Fruit fly (Drosophila melanogaster) whole organism, wandering third instar larva: ENCODE results near the gene Elovl7.

Experiments
- Abd-B ChIP-seq: fragments of >200 bp; optimal IDR thresholded peaks from 2 replicates; lab custom pipeline; 2017; ENCODE audit warnings: missing biosample characterization, missing genetic modification characterization
- CG32264 ChIP-seq: fragments of 200-800 bp; sonication (Bioruptor generic); optimal IDR thresholded peaks from 2 replicates; lab custom pipeline; 2016; ENCODE audit warnings: missing biosample characterization, missing genetic modification characterization
- CG9705 ChIP-seq: fragments of 200-800 bp; sonication (Bioruptor generic); optimal IDR thresholded peaks from 2 replicates; lab custom pipeline; 2018; ENCODE audit warnings: missing biosample characterization, mild to moderate bottlenecking, missing genetic modification characterization
- CrebA ChIP-seq: fragments of 200-800 bp; sonication (Bioruptor generic); optimal IDR thresholded peaks from 2 replicates; lab custom pipeline; 2016; ENCODE audit warnings: missing biosample characterization, mild to moderate bottlenecking, missing genetic modification characterization, borderline replicate concordance
- Dfd ChIP-seq: fragments of >200 bp; optimal IDR thresholded peaks from 2 replicates; lab custom pipeline; 2017; ENCODE audit warnings: missing biosample characterization, missing genetic modification characterization
- Dif ChIP-seq: fragments of 200-275, 200-300 bp; sonication (Bioruptor generic); optimal IDR thresholded peaks from 2 replicates; lab custom pipeline; 2018; ENCODE audit warnings: missing biosample characterization, missing genetic modification characterization; ENCODE audit not compliant: partially characterized antibody
- GATAd ChIP-seq: sonication (Bioruptor generic); optimal IDR thresholded peaks from 2 replicates; lab custom pipeline; 2016; ENCODE audit warnings: missing biosample characterization, missing genetic modification characterization
- HLH106 ChIP-seq: fragments of 200-800 bp; optimal IDR thresholded peaks from 3 replicates; lab custom pipeline; 2019; ENCODE audit warnings: missing biosample characterization, mild to moderate bottlenecking, missing genetic modification characterization, moderate library complexity
- Hnf4 ChIP-seq: fragments of 200-800 bp; sonication (Bioruptor generic); optimal IDR thresholded peaks from 2 replicates; lab custom pipeline; 2016; ENCODE audit warnings: missing biosample characterization, mild to moderate bottlenecking, missing genetic modification characterization
- Hr78 ChIP-seq: fragments of >200 bp; optimal IDR thresholded peaks from 2 replicates; lab custom pipeline; 2017; ENCODE audit warnings: missing biosample characterization, missing genetic modification characterization
- Hr83 ChIP-seq: fragments of 200-300 bp; sonication (Bioruptor generic); optimal IDR thresholded peaks from 2 replicates; lab custom pipeline; 2016; ENCODE audit warnings: missing biosample characterization, mild to moderate bottlenecking, missing genetic modification characterization, moderate library complexity; ENCODE audit not compliant: poor library complexity, severe bottlenecking
- Jra ChIP-seq: sonication (Bioruptor generic); optimal IDR thresholded peaks from 2 replicates; lab custom pipeline; 2016; ENCODE audit warnings: missing biosample characterization, missing genetic modification characterization
- Mio ChIP-seq: sonication (Bioruptor generic); optimal IDR thresholded peaks from 2 replicates; lab custom pipeline; 2016; ENCODE audit warnings: missing biosample characterization, missing genetic modification characterization
- Myc ChIP-seq: fragments of >200 bp; optimal IDR thresholded peaks from 2 replicates; lab custom pipeline; 2017
- N ChIP-seq: fragments of >200 bp; optimal IDR thresholded peaks from 2 replicates; lab custom pipeline; 2018; ENCODE audit warnings: missing biosample characterization, missing external identifiers, missing genetic modification characterization
- OdsH ChIP-seq: fragments of 200-800 bp; sonication (Bioruptor generic); optimal IDR thresholded peaks from 2 replicates; lab custom pipeline; 2016; ENCODE audit warnings: missing biosample characterization, mild to moderate bottlenecking, missing genetic modification characterization
- Rel ChIP-seq, 2 experiments: fragments of 200-800 bp; sonication (Bioruptor generic) in 1 of 2; optimal IDR thresholded peaks; 2 replicates in 1 of 2; 3 replicates in 1 of 2; lab custom pipeline; 2016 to 2019; ENCODE audit warnings: mild to moderate bottlenecking in 2 of 2, missing biosample characterization in 2 of 2, missing genetic modification characterization in 2 of 2, moderate library complexity in 1 of 2
- Sp1 ChIP-seq: fragments of 200-800 bp; sonication (Bioruptor generic); optimal IDR thresholded peaks from 3 replicates; lab custom pipeline; 2019; ENCODE audit warnings: missing biosample characterization, mild to moderate bottlenecking, missing genetic modification characterization, moderate library complexity
- Vsx2 ChIP-seq: fragments of 200-300, 225-300 bp; sonication (Bioruptor generic); optimal IDR thresholded peaks from 2 replicates; lab custom pipeline; 2018; ENCODE audit warnings: missing biosample characterization, missing genetic modification characterization; ENCODE audit not compliant: partially characterized antibody
- br ChIP-seq: fragments of 200-800 bp; sonication (Bioruptor generic); optimal IDR thresholded peaks from 2 replicates; lab custom pipeline; 2016; ENCODE audit warnings: missing biosample characterization, missing genetic modification characterization
- brk ChIP-seq: fragments of 200-800 bp; sonication (Bioruptor generic); optimal IDR thresholded peaks from 2 replicates; lab custom pipeline; 2016; ENCODE audit warnings: missing biosample characterization, mild to moderate bottlenecking, missing genetic modification characterization
- dl ChIP-seq, 2 experiments: fragments of 175-275, 200-275 bp in 1 of 2; fragments of 200-275 bp in 1 of 2; sonication (Bioruptor generic); optimal IDR thresholded peaks; lab custom pipeline; 2018; ENCODE audit warnings: mild to moderate bottlenecking in 2 of 2, missing biosample characterization in 2 of 2, missing genetic modification characterization in 2 of 2, moderate library complexity in 2 of 2; ENCODE audit not compliant: partially characterized antibody in 2 of 2, insufficient read depth in 1 of 2
- dmrt93B ChIP-seq: fragments of 200-800 bp; sonication (Bioruptor generic); optimal IDR thresholded peaks from 2 replicates; lab custom pipeline; 2018; ENCODE audit warnings: missing biosample characterization, mild to moderate bottlenecking, missing genetic modification characterization
- dsf ChIP-seq: sonication (Bioruptor generic); optimal IDR thresholded peaks from 2 replicates; lab custom pipeline; 2016; ENCODE audit warnings: missing biosample characterization, missing genetic modification characterization, borderline replicate concordance
- ey ChIP-seq: fragments of 200-800 bp; sonication (Bioruptor generic); optimal IDR thresholded peaks from 2 replicates; lab custom pipeline; 2016; ENCODE audit warnings: missing biosample characterization, missing genetic modification characterization
- foxo ChIP-seq, 2 experiments: fragments of 200-800 bp; sonication (Bioruptor generic); optimal IDR thresholded peaks; 2 replicates in 1 of 2; 3 replicates in 1 of 2; lab custom pipeline; 2016 to 2017; ENCODE audit warnings: missing biosample characterization in 2 of 2, missing genetic modification characterization in 2 of 2
- fru ChIP-seq: fragments of 200-800 bp; sonication (Bioruptor generic); optimal IDR thresholded peaks from 3 replicates; lab custom pipeline; 2016; ENCODE audit warnings: missing biosample characterization, mild to moderate bottlenecking, missing genetic modification characterization
- h ChIP-seq: fragments of 200-800 bp; sonication (Bioruptor generic); optimal IDR thresholded peaks from 3 replicates; lab custom pipeline; 2016; ENCODE audit warnings: missing biosample characterization, mild to moderate bottlenecking, missing genetic modification characterization
- jim ChIP-seq: fragments of 175-275, 200-325 bp; sonication (Bioruptor generic); optimal IDR thresholded peaks from 2 replicates; lab custom pipeline; 2016; ENCODE audit warnings: missing biosample characterization, mild to moderate bottlenecking, missing genetic modification characterization
- lola ChIP-seq: fragments of >200 bp; optimal IDR thresholded peaks from 2 replicates; lab custom pipeline; 2017; ENCODE audit warnings: missing biosample characterization, missing genetic modification characterization
- pan ChIP-seq: fragments of >200 bp; optimal IDR thresholded peaks from 2 replicates; lab custom pipeline; 2017
- psq ChIP-seq: fragments of 200-800 bp; sonication (Bioruptor generic); optimal IDR thresholded peaks from 3 replicates; lab custom pipeline; 2017; ENCODE audit warnings: missing biosample characterization, mild to moderate bottlenecking, missing genetic modification characterization, moderate library complexity
- rgr ChIP-seq: fragments of 200-800 bp; sonication (Bioruptor generic); optimal IDR thresholded peaks from 3 replicates; lab custom pipeline; 2016; ENCODE audit warnings: missing biosample characterization, mild to moderate bottlenecking, missing genetic modification characterization
- sage ChIP-seq: fragments of 200-800 bp; sonication (Bioruptor generic); optimal IDR thresholded peaks from 2 replicates; lab custom pipeline; 2016; ENCODE audit warnings: missing biosample characterization, mild to moderate bottlenecking, missing genetic modification characterization
- sv ChIP-seq: fragments of 200-800 bp; sonication (Bioruptor generic); optimal IDR thresholded peaks from 3 replicates; lab custom pipeline; 2016; ENCODE audit warnings: missing biosample characterization, missing genetic modification characterization
- tai ChIP-seq: sonication (Bioruptor generic); optimal IDR thresholded peaks from 2 replicates; lab custom pipeline; 2016; ENCODE audit warnings: missing biosample characterization, missing genetic modification characterization
- usp ChIP-seq: fragments of >200 bp; optimal IDR thresholded peaks from 2 replicates; lab custom pipeline; 2017; ENCODE audit warnings: missing biosample characterization, missing genetic modification characterization
- woc ChIP-seq: sonication (Bioruptor generic); optimal IDR thresholded peaks from 2 replicates; lab custom pipeline; 2016; ENCODE audit warnings: missing biosample characterization, mild to moderate bottlenecking, missing genetic modification characterization

The Elovl7 gene

dm6 chr3R:8037896-8038295 is 42.2 kb upstream of the Elovl7 start:
- peak; percentile 1 for TF ChIP-seq br (GFP tag; lab: Kevin White, UChicago)
- TF ChIP-seq Abd-B (GFP tag; lab: Kevin White, UChicago), result no peak
- TF ChIP-seq jim (GFP tag; lab: Kevin White, UChicago), result no peak
- TF ChIP-seq Mio (GFP tag; lab: Kevin White, UChicago), result no peak
- TF ChIP-seq dsf (GFP tag; lab: Kevin White, UChicago), result no peak
- peak; percentile 46 for TF ChIP-seq fru
- TF ChIP-seq rgr (GFP tag; lab: Kevin White, UChicago), result peak; percentile 48
- TF ChIP-seq Hnf4 (GFP tag; lab: Kevin White, UChicago), result peak; percentile 27
- TF ChIP-seq h, result peak; percentile 23
- no peak for TF ChIP-seq pan
- TF ChIP-seq dmrt93B, result no peak
- TF ChIP-seq N (GFP tag; lab: Kevin White, UChicago), result no peak
- peak; percentile 42 for TF ChIP-seq HLH106
- TF ChIP-seq foxo (GFP tag; optimal IDR thresholded peaks at IDR 0.05; lab: Kevin White, UChicago), result peak in 1 of 2 experiments; percentile 53
- TF ChIP-seq Hr83 (GFP tag; lab: Kevin White, UChicago), result no peak
- TF ChIP-seq Rel (GFP tag; optimal IDR thresholded peaks at IDR 0.05; lab: Kevin White, UChicago), result no peak
- TF ChIP-seq Rel (tag; optimal IDR thresholded peaks at IDR 0.05; lab: Kevin White, UChicago), result no peak

- TF ChIP-seq jim (GFP tag; lab: Kevin White, UChicago) (no peak), h (peak; percentile 54), dl (GFP tag; optimal IDR thresholded peaks at IDR 0.05; lab: Kevin White, UChicago; ENCODE audit: insufficient read depth in 1 of 2, partially characterized antibody in 2 of 2) (no peak), psq (no peak), Mio (GFP tag; lab: Kevin White, UChicago) (no peak), lola (GFP tag; lab: Kevin White, UChicago) (no peak), Dfd (no peak), Jra (GFP tag; lab: Kevin White, UChicago) (peak; percentile 46), Abd-B (GFP tag; lab: Kevin White, UChicago) (no peak), Hr83 (GFP tag; lab: Kevin White, UChicago) (no peak), HLH106 (peak; percentile 72), Sp1 (peak; percentile 50), sage (peak; percentile 54), woc (peak; percentile 83), Hnf4 (GFP tag; lab: Kevin White, UChicago) (peak; percentile 66), N (GFP tag; lab: Kevin White, UChicago) (no peak), CrebA (no peak), dsf (GFP tag; lab: Kevin White, UChicago) (peak; percentile 10), br (GFP tag; lab: Kevin White, UChicago) (no peak), CG32264 (no peak), Vsx2 (GFP tag; lab: Kevin White, UChicago) (no peak), Hr78 (GFP tag; lab: Kevin White, UChicago) (no peak), Dif (GFP tag; lab: Kevin White, UChicago) (no peak), tai (GFP tag; lab: Kevin White, UChicago) (no peak), ey (GFP tag; lab: Kevin White, UChicago) (no peak), pan (no peak), brk (GFP tag; lab: Kevin White, UChicago) (peak; percentile 13), usp (GFP tag; lab: Kevin White, UChicago) (no peak), dmrt93B (no peak), Rel (GFP tag; optimal IDR thresholded peaks at IDR 0.05; lab: Kevin White, UChicago) (no peak), Rel (tag; optimal IDR thresholded peaks at IDR 0.05; lab: Kevin White, UChicago) (peak; percentile 23), Myc (lab: Kevin White, UChicago) (peak; percentile 55), OdsH (GFP tag; lab: Kevin White, UChicago) (no peak), CG9705 (GFP tag; lab: Kevin White, UChicago) (peak; percentile 8), sv (GFP tag; lab: Kevin White, UChicago) (no peak), fru (peak; percentile 37), rgr (GFP tag; lab: Kevin White, UChicago) (peak; percentile 17), foxo (GFP tag; optimal IDR thresholded peaks at IDR 0.05; lab: Kevin White, UChicago) (peak in 1 of 2 experiments; percentile 48), GATAd (no peak)
Measured at dm6 chr3R:8032923-8033478, 37.3 kb upstream of the Elovl7 start, which contains the start of the genes CG11035 and unc-45. TSS of gene CG11035 (minus strand) at chr3R:8033009. TSS of gene unc-45 (plus strand) at chr3R:8033301.
